Worm (Caenorhabditis elegans) whole organism, late embryonic: ENCODE data around the gene Y53G8B.1.

Source experiments
- C08G9.2 ChIP-seq: sonication (generic microtip); optimal IDR thresholded peaks from 2 replicates; lab custom pipeline; 2016; ENCODE audit warnings: mild to moderate bottlenecking, missing genetic modification characterization, moderate library complexity, missing compliant biosample characterization
- ceh-22 ChIP-seq: sonication (generic microtip); optimal IDR thresholded peaks from 2 replicates; lab custom pipeline; 2017; ENCODE audit warnings: missing biosample characterization, missing genetic modification characterization
- elt-2 ChIP-seq: sonication (generic microtip); optimal IDR thresholded peaks from 2 replicates; lab custom pipeline; 2016; ENCODE audit warnings: missing genetic modification reagents, missing genetic modification characterization, missing compliant biosample characterization
- pag-3 ChIP-seq: sonication (generic microtip); optimal IDR thresholded peaks from 2 replicates; lab custom pipeline; 2016; ENCODE audit warnings: missing compliant biosample characterization, missing genetic modification characterization, borderline replicate concordance
- pha-4 ChIP-seq: fragments of 150-350 bp; optimal IDR thresholded peaks from 2 replicates; lab custom pipeline; 2018; ENCODE audit warnings: missing biosample characterization, missing genetic modification reagents, missing genetic modification characterization
- rnt-1 ChIP-seq: sonication (generic microtip); optimal IDR thresholded peaks from 2 replicates; lab custom pipeline; 2016; ENCODE audit warnings: missing genetic modification characterization, missing compliant biosample characterization
- sox-2 ChIP-seq: fragments of 200-800 bp; sonication (Bioruptor generic); IDR thresholded peaks from 2 replicates; pipeline ENCODE4 v1.3.6; 2022; ENCODE audit warnings: missing genetic modification reagents, missing genetic modification characterization, missing compliant biosample characterization
- tbx-2 ChIP-seq: sonication (generic microtip); optimal IDR thresholded peaks from 2 replicates; lab custom pipeline; 2016; ENCODE audit warnings: missing genetic modification characterization, missing compliant biosample characterization
- unc-42 ChIP-seq: sonication (generic microtip); optimal IDR thresholded peaks from 2 replicates; lab custom pipeline; 2016; ENCODE audit warnings: missing genotype, missing genetic modification characterization, missing compliant biosample characterization
- unc-86 ChIP-seq: sonication (generic microtip); optimal IDR thresholded peaks from 2 replicates; lab custom pipeline; 2016; ENCODE audit warnings: missing genetic modification characterization, missing compliant biosample characterization

DNA sequence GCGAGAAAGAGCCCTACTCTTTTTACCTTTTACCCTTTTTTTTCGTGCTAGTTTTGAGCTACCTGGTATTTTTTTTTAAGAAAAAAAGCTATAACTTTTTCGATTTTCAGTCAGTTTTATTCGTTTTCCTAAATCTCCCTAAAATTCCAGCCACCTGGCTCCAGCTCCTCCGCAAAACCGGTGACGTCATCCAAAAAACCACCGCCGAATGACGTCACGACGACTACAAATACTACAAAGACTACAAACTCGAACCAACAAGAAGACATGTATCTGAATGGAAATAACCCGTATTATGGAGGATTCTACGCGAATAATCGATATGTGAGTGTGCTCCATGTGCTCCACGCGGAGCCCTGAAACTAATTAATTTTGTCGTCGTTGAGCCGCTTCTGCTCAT, 34.4 kb upstream of the Y53G8B.1 start:
- no peak for TF ChIP-seq sox-2
- no peak for TF ChIP-seq pag-3
- TF ChIP-seq elt-2 (tag; lab: Kevin White, UChicago) = no peak
- no peak for TF ChIP-seq tbx-2
- no peak for TF ChIP-seq C08G9.2
- TF ChIP-seq unc-86 (tag; lab: Kevin White, UChicago) = no peak
- no peak for TF ChIP-seq ceh-22
- no peak for TF ChIP-seq pha-4 (tag; lab: Kevin White, UChicago)
- TF ChIP-seq unc-42 = no peak
- TF ChIP-seq rnt-1 (tag; lab: Kevin White, UChicago) = no peak
